Fruit fly (Drosophila melanogaster): ENCODE results near the gene CG10445.

DNA sequence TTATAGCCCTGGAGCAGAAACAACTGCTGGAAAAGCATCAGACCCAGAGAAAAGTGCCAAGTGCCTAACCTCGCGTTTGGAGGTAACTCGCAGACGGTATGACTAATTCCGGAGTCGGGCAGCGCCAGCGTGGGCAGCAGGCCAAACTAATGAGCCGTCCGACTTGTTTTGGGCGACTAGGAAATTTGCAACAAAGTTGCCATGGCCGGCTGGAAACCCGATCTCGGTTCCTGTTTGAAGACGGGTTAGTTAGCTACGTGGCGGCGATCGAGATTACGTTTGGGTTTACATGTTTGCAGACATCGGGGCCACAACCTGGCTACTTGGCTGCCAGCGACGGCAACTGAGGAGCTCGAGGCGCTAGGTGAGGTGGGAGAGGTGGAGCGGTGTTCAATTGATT lies 36.9 kb upstream of the CG10445 start:
- no peak for TF ChIP-seq rn (GFP tag; IDR thresholded peaks at IDR 0.05)
- TF ChIP-seq CG32121 (GFP tag; IDR thresholded peaks at IDR 0.05), result no peak
- TF ChIP-seq D1 (tag; optimal IDR thresholded peaks at IDR 0.05), result no peak
- TF ChIP-seq CG17806 (tag; optimal IDR thresholded peaks at IDR 0.05), result no peak
- TF ChIP-seq Pif1A (GFP tag; optimal IDR thresholded peaks at IDR 0.05), result no peak
- TF ChIP-seq gl (tag; optimal IDR thresholded peaks at IDR 0.05), result no peak
